Fruit fly (Drosophila melanogaster) whole organism, embryonic: ENCODE measurements around the gene kni.

Source experiments
- ATbp ChIP-seq: fragments of 200-800 bp; sonication (Bioruptor generic); optimal IDR thresholded peaks from 2 replicates; lab custom pipeline; 2017; ENCODE audit warnings: missing biosample characterization, mild to moderate bottlenecking, missing genetic modification characterization, missing genetic modification reagents
- Atf3 ChIP-seq: fragments of 200-800 bp; sonication (Bioruptor generic); optimal IDR thresholded peaks from 3 replicates; lab custom pipeline; 2016; ENCODE audit warnings: missing biosample characterization, missing genetic modification characterization
- Atf6 ChIP-seq: fragments of 200-800 bp; sonication (Bioruptor generic); IDR thresholded peaks from 2 replicates; pipeline ENCODE4 v1.3.6; 2022; ENCODE audit warnings: missing biosample characterization, missing genetic modification characterization
- CG11560 ChIP-seq: fragments of 200-800 bp; sonication (Bioruptor generic); IDR thresholded peaks from 3 replicates; pipeline ENCODE4 v1.3.6; 2022; ENCODE audit warnings: missing biosample characterization, missing genetic modification characterization
- CG12104 ChIP-seq: fragments of 200-800 bp; sonication (Bioruptor generic); optimal IDR thresholded peaks from 3 replicates; lab custom pipeline; 2016; ENCODE audit warnings: missing biosample characterization, missing genetic modification characterization
- CG12299 ChIP-seq: fragments of 200-800 bp; sonication (Bioruptor generic); optimal IDR thresholded peaks from 2 replicates; lab custom pipeline; 2018; ENCODE audit warnings: missing biosample characterization, mild to moderate bottlenecking, missing genetic modification characterization
- CG13624 ChIP-seq: fragments of 200-800 bp; sonication (Bioruptor generic); optimal IDR thresholded peaks from 2 replicates; lab custom pipeline; 2016; ENCODE audit warnings: missing biosample characterization, missing genetic modification characterization
- CG13775 ChIP-seq: fragments of 200-800 bp; sonication (Bioruptor generic); optimal IDR thresholded peaks from 3 replicates; lab custom pipeline; 2017; ENCODE audit warnings: missing biosample characterization, mild to moderate bottlenecking, missing genetic modification characterization
- CG14710 ChIP-seq: fragments of 200-800 bp; sonication (Bioruptor generic); optimal IDR thresholded peaks from 3 replicates; lab custom pipeline; 2019; ENCODE audit warnings: missing biosample characterization, mild to moderate bottlenecking, missing genetic modification characterization, moderate library complexity
- CG17359 ChIP-seq: fragments of 200-800 bp; sonication (Bioruptor generic); optimal IDR thresholded peaks from 3 replicates; lab custom pipeline; 2018; ENCODE audit warnings: missing biosample characterization, mild to moderate bottlenecking, missing genetic modification characterization, moderate library complexity
- CG18599 ChIP-seq: fragments of 200-800 bp; sonication (Bioruptor generic); optimal IDR thresholded peaks from 3 replicates; lab custom pipeline; 2017; ENCODE audit warnings: missing biosample characterization, missing genetic modification characterization, mild to moderate bottlenecking, moderate library complexity, missing genetic modification reagents
- CG2116 ChIP-seq: fragments of 200-800 bp; sonication (Bioruptor generic); optimal IDR thresholded peaks from 3 replicates; lab custom pipeline; 2018; ENCODE audit warnings: missing biosample characterization, mild to moderate bottlenecking, missing genetic modification characterization
- CG2202 ChIP-seq: fragments of 200-800 bp; sonication (Bioruptor generic); optimal IDR thresholded peaks from 2 replicates; lab custom pipeline; 2018; ENCODE audit warnings: missing biosample characterization, mild to moderate bottlenecking, missing genetic modification characterization
- CG30403 ChIP-seq: fragments of 200-800 bp; sonication (Bioruptor generic); optimal IDR thresholded peaks from 3 replicates; lab custom pipeline; 2016; ENCODE audit warnings: missing biosample characterization, missing genetic modification characterization
- CG31388 ChIP-seq: fragments of 200-800 bp; sonication (Bioruptor generic); optimal IDR thresholded peaks from 2 replicates; lab custom pipeline; 2016; ENCODE audit warnings: missing biosample characterization, missing genetic modification characterization
- CG42726 ChIP-seq: fragments of 200-800 bp; sonication (Bioruptor generic); IDR thresholded peaks from 2 replicates; pipeline ENCODE4 v1.3.6; 2022; ENCODE audit warnings: missing biosample characterization, missing genetic modification characterization; ENCODE audit not compliant: partially characterized antibody
- CG4360 ChIP-seq: fragments of 200-800 bp; sonication (Bioruptor generic); IDR thresholded peaks from 2 replicates; pipeline ENCODE4 v1.3.6; 2022; ENCODE audit warnings: missing biosample characterization, missing genetic modification characterization
- CG6765 ChIP-seq: fragments of 200-800 bp; sonication (Bioruptor generic); optimal IDR thresholded peaks from 3 replicates; lab custom pipeline; 2017; ENCODE audit warnings: missing biosample characterization, mild to moderate bottlenecking, missing genetic modification characterization
- CG7271 ChIP-seq: fragments of 200-800 bp; sonication (Bioruptor generic); optimal IDR thresholded peaks from 2 replicates; lab custom pipeline; 2018; ENCODE audit warnings: missing biosample characterization, mild to moderate bottlenecking, missing genetic modification characterization, moderate library complexity
- CG8290 ChIP-seq, 3 experiments: fragments of 200-800 bp; sonication (Bioruptor generic); optimal IDR thresholded peaks; 2 replicates each; lab custom pipeline; 2016 to 2019; ENCODE audit warnings: missing biosample characterization in 3 of 3, missing genetic modification characterization in 3 of 3, mild to moderate bottlenecking in 2 of 3, moderate library complexity in 1 of 3
- CG8478 ChIP-seq: fragments of >200 bp; optimal IDR thresholded peaks from 2 replicates; lab custom pipeline; 2018
- CrebB ChIP-seq: fragments of 200-800 bp; sonication (Bioruptor generic); optimal IDR thresholded peaks from 3 replicates; lab custom pipeline; 2018; ENCODE audit warnings: missing biosample characterization, mild to moderate bottlenecking, missing genetic modification characterization
- D ChIP-seq, 2 experiments: fragments of 200-800 bp in 1 of 2; fragments of >200 bp in 1 of 2; sonication (Bioruptor generic) in 1 of 2; optimal IDR thresholded peaks; 2 replicates in 1 of 2; 3 replicates in 1 of 2; lab custom pipeline; 2017; ENCODE audit warnings: mild to moderate bottlenecking in 1 of 2, missing biosample characterization in 1 of 2, missing genetic modification characterization in 1 of 2, missing genetic modification reagents in 1 of 2
- Deaf1 ChIP-seq: fragments of 200-800 bp; optimal IDR thresholded peaks from 3 replicates; lab custom pipeline; 2019; ENCODE audit warnings: missing biosample characterization, mild to moderate bottlenecking, missing genetic modification characterization, moderate library complexity
- Dfd ChIP-seq, 2 experiments: fragments of >200 bp; optimal IDR thresholded peaks; 2 replicates each; lab custom pipeline; 2017; ENCODE audit warnings: missing biosample characterization in 2 of 2, missing genetic modification characterization in 2 of 2
- Drgx ChIP-seq: fragments of 200-800 bp; sonication (Bioruptor generic); IDR thresholded peaks from 2 replicates; pipeline ENCODE4 v1.3.6; 2022; ENCODE audit warnings: missing biosample characterization, missing genetic modification characterization
- GATAe ChIP-seq: fragments of 200-800 bp; sonication (Bioruptor generic); conservative IDR thresholded peaks from 2 replicates; pipeline ENCODE4 v1.3.6; 2022; ENCODE audit warnings: missing biosample characterization, missing genetic modification characterization
- Oli ChIP-seq: fragments of 200-800 bp; sonication (Bioruptor generic); optimal IDR thresholded peaks from 2 replicates; lab custom pipeline; 2018; ENCODE audit warnings: missing biosample characterization, mild to moderate bottlenecking, missing genetic modification characterization, moderate library complexity
- Ptx1 ChIP-seq: fragments of 200-800 bp; sonication (Bioruptor generic); IDR thresholded peaks from 2 replicates; pipeline ENCODE4 v1.3.6; 2022; ENCODE audit warnings: missing biosample characterization, missing genetic modification characterization
- Scr ChIP-seq: fragments of 200-800 bp; sonication (Bioruptor generic); IDR thresholded peaks from 2 replicates; pipeline ENCODE4 v1.3.6; 2022; ENCODE audit warnings: missing biosample characterization, missing genetic modification characterization; ENCODE audit not compliant: partially characterized antibody
- Side ChIP-seq: fragments of 200-800 bp; sonication (Bioruptor generic); optimal IDR thresholded peaks from 2 replicates; lab custom pipeline; 2016; ENCODE audit warnings: missing biosample characterization, missing genetic modification characterization
- Sin3A ChIP-seq: fragments of >200 bp; optimal IDR thresholded peaks from 2 replicates; lab custom pipeline; 2018
- Six4 ChIP-seq: fragments of 200-800 bp; sonication (Bioruptor generic); optimal IDR thresholded peaks from 2 replicates; lab custom pipeline; 2016; ENCODE audit warnings: missing biosample characterization, missing genetic modification characterization
- Sox100B ChIP-seq: fragments of 200-800 bp; sonication (Bioruptor generic); optimal IDR thresholded peaks from 3 replicates; lab custom pipeline; 2018; ENCODE audit warnings: missing biosample characterization, mild to moderate bottlenecking, missing genetic modification characterization
- Ssrp ChIP-seq: fragments of 200-800 bp; sonication (Bioruptor generic); optimal IDR thresholded peaks from 2 replicates; lab custom pipeline; 2018; ENCODE audit warnings: missing biosample characterization, mild to moderate bottlenecking, missing genetic modification characterization, moderate library complexity
- Trl ChIP-seq, 3 experiments: fragments of >200 bp in 2 of 3; fragments of 200-800 bp in 1 of 3; sonication (Bioruptor generic) in 1 of 3; optimal IDR thresholded peaks; 2 replicates in 1 of 3; 3 replicates in 2 of 3; lab custom pipeline; 2016 to 2017; ENCODE audit warnings: missing biosample characterization in 1 of 3, missing genetic modification characterization in 1 of 3
- Xbp1 ChIP-seq: fragments of 200-800 bp; sonication (Bioruptor generic); optimal IDR thresholded peaks from 3 replicates; lab custom pipeline; 2016; ENCODE audit warnings: missing biosample characterization, mild to moderate bottlenecking, missing genetic modification characterization
- ash1 ChIP-seq: fragments of 200-800 bp; sonication (Bioruptor generic); optimal IDR thresholded peaks from 2 replicates; lab custom pipeline; 2018; ENCODE audit warnings: missing biosample characterization, mild to moderate bottlenecking, missing genetic modification characterization
- disco-r ChIP-seq: fragments of 200-800 bp; sonication (Bioruptor generic); optimal IDR thresholded peaks from 2 replicates; lab custom pipeline; 2016; ENCODE audit warnings: missing biosample characterization, missing genetic modification characterization
- emc ChIP-seq: fragments of 200-800 bp; sonication (Bioruptor generic); optimal IDR thresholded peaks from 2 replicates; lab custom pipeline; 2016; ENCODE audit warnings: missing biosample characterization, missing genetic modification characterization
- ewg ChIP-seq: fragments of 200-800 bp; sonication (Bioruptor generic); optimal IDR thresholded peaks from 3 replicates; lab custom pipeline; 2017; ENCODE audit warnings: mild to moderate bottlenecking, missing biosample characterization, missing genetic modification reagents, missing genetic modification characterization
- kay ChIP-seq: fragments of 200-800 bp; sonication (Bioruptor generic); optimal IDR thresholded peaks from 2 replicates; lab custom pipeline; 2016; ENCODE audit warnings: missing biosample characterization, missing genetic modification characterization
- klu ChIP-seq: fragments of 200-800 bp; sonication (Bioruptor generic); IDR thresholded peaks from 2 replicates; pipeline ENCODE4 v1.3.6; 2022; ENCODE audit warnings: missing biosample characterization, missing genetic modification characterization
- lab ChIP-seq: fragments of 200-800 bp; sonication (Bioruptor generic); optimal IDR thresholded peaks from 3 replicates; lab custom pipeline; 2017; ENCODE audit warnings: missing biosample characterization, missing genetic modification characterization, mild to moderate bottlenecking, moderate library complexity, missing genetic modification reagents
- maf-S ChIP-seq: fragments of 200-800 bp; sonication (Bioruptor generic); optimal IDR thresholded peaks from 2 replicates; lab custom pipeline; 2016; ENCODE audit warnings: missing biosample characterization, missing genetic modification characterization
- pita ChIP-seq: fragments of 200-800 bp; sonication (Bioruptor generic); optimal IDR thresholded peaks from 2 replicates; lab custom pipeline; 2017; ENCODE audit warnings: missing biosample characterization, mild to moderate bottlenecking, missing genetic modification characterization
- tup ChIP-seq: fragments of 200-800 bp; sonication (Bioruptor generic); optimal IDR thresholded peaks from 2 replicates; lab custom pipeline; 2016; ENCODE audit warnings: missing biosample characterization, mild to moderate bottlenecking, missing genetic modification characterization, moderate library complexity
- wdn ChIP-seq: fragments of 200-800 bp; sonication (Bioruptor generic); IDR thresholded peaks from 2 replicates; pipeline ENCODE4 v1.3.6; 2022; ENCODE audit warnings: missing biosample characterization, missing genetic modification characterization
- yki ChIP-seq: fragments of >200 bp; optimal IDR thresholded peaks from 3 replicates; lab custom pipeline; 2018
- zf30C ChIP-seq: fragments of 200-800 bp; sonication (Bioruptor generic); optimal IDR thresholded peaks from 3 replicates; lab custom pipeline; 2018; ENCODE audit warnings: missing biosample characterization, mild to moderate bottlenecking, missing genetic modification characterization

The kni gene

DNA sequence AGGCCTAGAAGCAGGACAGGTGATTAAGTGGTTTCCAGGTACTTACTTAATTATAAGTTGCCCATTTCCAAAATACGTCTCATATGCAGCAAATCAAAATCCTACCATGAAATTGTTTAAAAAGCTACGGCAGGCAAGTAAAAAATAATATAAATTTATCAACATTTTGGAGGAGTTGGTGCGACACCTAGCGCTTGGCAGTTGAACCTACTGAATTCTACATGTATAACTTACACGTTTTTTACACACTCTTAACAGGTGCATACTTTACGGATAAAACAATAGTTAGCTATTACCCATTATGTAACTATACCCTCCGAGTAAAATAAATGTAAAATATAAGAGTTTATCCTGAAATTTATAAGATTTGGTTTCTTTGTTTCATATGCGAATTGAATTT lies 16.2 kb upstream of the kni start (continued):
- TF ChIP-seq emc = peak; percentile 16
- peak; percentile 49 for TF ChIP-seq CG2202 (tag; lab: Kevin White, UChicago)
- no peak for TF ChIP-seq CG12299
- peak; percentile 66 for TF ChIP-seq CG13624 (GFP tag; lab: Kevin White, UChicago)
- peak; percentile 9 for TF ChIP-seq CrebB (tag; lab: Kevin White, UChicago)
- no peak; the same call in 1 of the 2 replicates for TF ChIP-seq Drgx
- TF ChIP-seq Sox100B (GFP tag; lab: Kevin White, UChicago) = no peak
- TF ChIP-seq Ssrp (tag; lab: Kevin White, UChicago) = peak; percentile 28
- no peak for TF ChIP-seq CG8290 (GFP tag; optimal IDR thresholded peaks at IDR 0.05; lab: Kevin White, UChicago)
- peak; percentile 33 to 70 for TF ChIP-seq CG8290 (tag; optimal IDR thresholded peaks at IDR 0.05; lab: Kevin White, UChicago)
- TF ChIP-seq CG6765 (GFP tag; lab: Kevin White, UChicago) = peak; percentile 18
- TF ChIP-seq CG30403 (GFP tag; lab: Kevin White, UChicago) = peak; percentile 49
- TF ChIP-seq zf30C (GFP tag; lab: Kevin White, UChicago) = no peak
- TF ChIP-seq Atf3 (GFP tag; lab: Kevin White, UChicago) = peak; percentile 50
- no peak for TF ChIP-seq CG8478
- peak; percentile 52 for TF ChIP-seq CG13775 (GFP tag; lab: Kevin White, UChicago)
- no peak for TF ChIP-seq ash1
- peak; percentile 66 for TF ChIP-seq ewg (GFP tag; lab: Kevin White, UChicago)
- no peak for TF ChIP-seq CG4360 (GFP tag; lab: Robert Waterston, UW)
- TF ChIP-seq D (optimal IDR thresholded peaks at IDR 0.05; lab: Kevin White, UChicago) = no peak
- peak; percentile 17 for TF ChIP-seq D (GFP tag; optimal IDR thresholded peaks at IDR 0.05; lab: Kevin White, UChicago)
- peak; percentile 41 for TF ChIP-seq maf-S (GFP tag; lab: Kevin White, UChicago)
- peak; percentile 82 for TF ChIP-seq Xbp1 (GFP tag; lab: Kevin White, UChicago)
- TF ChIP-seq Scr (GFP tag; lab: Robert Waterston, UW) = no peak
- TF ChIP-seq CG31388 (GFP tag; lab: Kevin White, UChicago) = no peak
- peak; percentile 49 for TF ChIP-seq Six4
- no peak for TF ChIP-seq klu (GFP tag; lab: Robert Waterston, UW)
- peak; percentile 66 for TF ChIP-seq Ptx1 (GFP tag; lab: Robert Waterston, UW)
- peak; percentile 10 for TF ChIP-seq CG18599 (GFP tag; lab: Kevin White, UChicago)
- TF ChIP-seq pita = peak; percentile 49
- TF ChIP-seq disco-r (GFP tag; lab: Kevin White, UChicago) = peak; percentile 70
- peak; percentile 60 for TF ChIP-seq CG17359 (tag; lab: Kevin White, UChicago)
- no peak for TF ChIP-seq kay (GFP tag; lab: Kevin White, UChicago)
- no peak for TF ChIP-seq Sin3A (lab: Kevin White, UChicago)
- TF ChIP-seq yki (lab: Kevin White, UChicago) = no peak
- TF ChIP-seq Oli = peak; percentile 56
- TF ChIP-seq tup (GFP tag; lab: Kevin White, UChicago) = peak; percentile 0
- TF ChIP-seq Dfd (GFP tag; optimal IDR thresholded peaks at IDR 0.05; lab: Kevin White, UChicago) = no peak
- TF ChIP-seq CG14710 (tag; lab: Kevin White, UChicago) = peak; percentile 68
- TF ChIP-seq lab (GFP tag; lab: Kevin White, UChicago) = peak; percentile 62
- peak; percentile 81 for TF ChIP-seq CG42726
- no peak for TF ChIP-seq wdn (GFP tag; lab: Robert Waterston, UW)
- TF ChIP-seq Deaf1 (tag; lab: Kevin White, UChicago) = peak; percentile 11
- TF ChIP-seq CG7271 (tag; lab: Kevin White, UChicago) = no peak
- peak; percentile 54 for TF ChIP-seq CG12104
- no peak for TF ChIP-seq CG11560 (tag; lab: Robert Waterston, UW)
- no peak for TF ChIP-seq GATAe (GFP tag; lab: Robert Waterston, UW)
- TF ChIP-seq ATbp (GFP tag; lab: Kevin White, UChicago) = peak; percentile 41
- TF ChIP-seq Atf6 = no peak
- no peak for TF ChIP-seq Trl (optimal IDR thresholded peaks at IDR 0.05; lab: Kevin White, UChicago)
- TF ChIP-seq Trl (GFP tag; optimal IDR thresholded peaks at IDR 0.05; lab: Kevin White, UChicago) = peak; percentile 57
- TF ChIP-seq CG2116 (GFP tag; lab: Kevin White, UChicago) = peak; percentile 34
- TF ChIP-seq Side (GFP tag; lab: Kevin White, UChicago) = peak; percentile 44
